Fruit fly (Drosophila melanogaster) whole organism, embryonic: ENCODE data around the gene SppL.

Experiments used
- Atf-2 ChIP-seq: fragments of 200-800 bp; sonication (Bioruptor generic); optimal IDR thresholded peaks from 2 replicates; lab custom pipeline; 2016; ENCODE audit warnings: missing biosample characterization, missing genetic modification characterization
- CG10267 ChIP-seq: fragments of 200-800 bp; sonication (Bioruptor generic); optimal IDR thresholded peaks from 2 replicates; lab custom pipeline; 2018; ENCODE audit warnings: missing biosample characterization, mild to moderate bottlenecking, missing genetic modification characterization, moderate library complexity
- CG10431 ChIP-seq: fragments of 200-800 bp; sonication (Bioruptor generic); optimal IDR thresholded peaks from 3 replicates; lab custom pipeline; 2018; ENCODE audit warnings: missing biosample characterization, mild to moderate bottlenecking, missing genetic modification characterization
- CG12155 ChIP-seq: fragments of 200-800 bp; sonication (Bioruptor generic); optimal IDR thresholded peaks from 3 replicates; lab custom pipeline; 2016; ENCODE audit warnings: missing biosample characterization, missing genetic modification characterization
- CG14860 ChIP-seq: fragments of 200-800 bp; sonication (Bioruptor generic); IDR thresholded peaks from 3 replicates; pipeline ENCODE4 v1.3.6; 2022; ENCODE audit warnings: missing biosample characterization, missing genetic modification characterization; ENCODE audit not compliant: partially characterized antibody
- CG2129 ChIP-seq: fragments of 200-800 bp; sonication (Bioruptor generic); IDR thresholded peaks from 2 replicates; pipeline ENCODE4 v1.3.6; 2022; ENCODE audit warnings: missing biosample characterization, missing genetic modification characterization; ENCODE audit not compliant: partially characterized antibody
- CG2889 ChIP-seq: fragments of 200-800 bp; sonication (Bioruptor generic); IDR thresholded peaks from 3 replicates; pipeline ENCODE4 v1.3.6; 2022; ENCODE audit warnings: missing biosample characterization, missing genetic modification characterization
- CG32532 ChIP-seq: fragments of 200-800 bp; sonication (Bioruptor generic); IDR thresholded peaks from 2 replicates; pipeline ENCODE4 v1.3.6; 2022; ENCODE audit warnings: missing biosample characterization, missing genetic modification characterization
- CG34376 ChIP-seq: fragments of 200-800 bp; sonication (Bioruptor generic); optimal IDR thresholded peaks from 2 replicates; lab custom pipeline; 2018; ENCODE audit warnings: missing biosample characterization, mild to moderate bottlenecking, missing genetic modification characterization
- CG3726 ChIP-seq: fragments of 200-800 bp; sonication (Bioruptor generic); IDR thresholded peaks from 3 replicates; pipeline ENCODE4, ENCODE4 v1.3.6; 2022; ENCODE audit warnings: missing biosample characterization, missing genetic modification characterization
- CG6813 ChIP-seq: fragments of 200-800 bp; sonication (Bioruptor generic); optimal IDR thresholded peaks from 2 replicates; lab custom pipeline; 2017; ENCODE audit warnings: missing biosample characterization, missing genetic modification characterization, mild to moderate bottlenecking, moderate library complexity, missing genetic modification reagents
- CG7928 ChIP-seq: fragments of 200-800 bp; sonication (Bioruptor generic); optimal IDR thresholded peaks from 2 replicates; lab custom pipeline; 2017; ENCODE audit warnings: missing biosample characterization, mild to moderate bottlenecking, missing genetic modification characterization
- CG9437 ChIP-seq: fragments of 200-800 bp; sonication (Bioruptor generic); optimal IDR thresholded peaks from 2 replicates; lab custom pipeline; 2018; ENCODE audit warnings: missing biosample characterization, mild to moderate bottlenecking, missing genetic modification characterization
- CG9797 ChIP-seq: fragments of 200-800 bp; sonication (Bioruptor generic); optimal IDR thresholded peaks from 3 replicates; lab custom pipeline; 2018; ENCODE audit warnings: missing biosample characterization, mild to moderate bottlenecking, missing genetic modification characterization
- CTCF ChIP-seq: fragments of 200-800 bp; sonication (Bioruptor generic); optimal IDR thresholded peaks from 2 replicates; lab custom pipeline; 2017; ENCODE audit warnings: missing biosample characterization, mild to moderate bottlenecking, missing genetic modification characterization, moderate library complexity
- Camta ChIP-seq: fragments of 200-800 bp; sonication (Bioruptor generic); optimal IDR thresholded peaks from 2 replicates; lab custom pipeline; 2016; ENCODE audit warnings: missing biosample characterization, missing genetic modification characterization
- Dll ChIP-seq: fragments of 200-800 bp; sonication (Bioruptor generic); IDR thresholded peaks from 4 replicates; pipeline ENCODE4 v1.3.6; 2022; ENCODE audit warnings: missing biosample characterization, missing genetic modification characterization; ENCODE audit not compliant: partially characterized antibody
- Oli ChIP-seq: fragments of 200-800 bp; sonication (Bioruptor generic); optimal IDR thresholded peaks from 2 replicates; lab custom pipeline; 2018; ENCODE audit warnings: missing biosample characterization, mild to moderate bottlenecking, missing genetic modification characterization, moderate library complexity
- PHDP ChIP-seq: fragments of 200-800 bp; sonication (Bioruptor generic); optimal IDR thresholded peaks from 3 replicates; lab custom pipeline; 2018; ENCODE audit warnings: missing biosample characterization, mild to moderate bottlenecking, missing genetic modification characterization, moderate library complexity
- Trl ChIP-seq, 3 experiments: fragments of >200 bp in 2 of 3; fragments of 200-800 bp in 1 of 3; sonication (Bioruptor generic) in 1 of 3; optimal IDR thresholded peaks; 2 replicates in 1 of 3; 3 replicates in 2 of 3; lab custom pipeline; 2016 to 2017; ENCODE audit warnings: missing biosample characterization in 1 of 3, missing genetic modification characterization in 1 of 3
- Xbp1 ChIP-seq: fragments of 200-800 bp; sonication (Bioruptor generic); optimal IDR thresholded peaks from 3 replicates; lab custom pipeline; 2016; ENCODE audit warnings: missing biosample characterization, mild to moderate bottlenecking, missing genetic modification characterization
- YL-1 ChIP-seq: fragments of 200-800 bp; sonication (Bioruptor generic); optimal IDR thresholded peaks from 3 replicates; lab custom pipeline; 2017; ENCODE audit warnings: missing biosample characterization, mild to moderate bottlenecking, missing genetic modification characterization
- abd-A ChIP-seq: fragments of 200-800 bp; sonication (Bioruptor generic); optimal IDR thresholded peaks from 3 replicates; lab custom pipeline; 2019; ENCODE audit warnings: missing biosample characterization, mild to moderate bottlenecking, missing genetic modification characterization, moderate library complexity
- aop ChIP-seq: fragments of 200-800 bp; sonication (Bioruptor generic); IDR thresholded peaks from 2 replicates; pipeline ENCODE4 v1.3.6; 2022; ENCODE audit warnings: missing biosample characterization, missing genetic modification characterization
- bbx ChIP-seq: fragments of 200-800 bp; sonication (Bioruptor generic); IDR thresholded peaks from 2 replicates; pipeline ENCODE4 v1.3.6; 2022; ENCODE audit warnings: missing biosample characterization, missing genetic modification characterization; ENCODE audit not compliant: partially characterized antibody
- br ChIP-seq: fragments of >200 bp; optimal IDR thresholded peaks from 2 replicates; lab custom pipeline; 2017
- chif ChIP-seq, 2 experiments: fragments of 200-800 bp; sonication (Bioruptor generic); optimal IDR thresholded peaks; 3 replicates each; lab custom pipeline; 2016; ENCODE audit warnings: missing biosample characterization in 2 of 2, missing genetic modification characterization in 2 of 2
- chn ChIP-seq: fragments of 200-800 bp; sonication (Bioruptor generic); optimal IDR thresholded peaks from 2 replicates; lab custom pipeline; 2016; ENCODE audit warnings: missing biosample characterization, missing genetic modification characterization
- croc ChIP-seq: fragments of 200-800 bp; sonication (Bioruptor generic); conservative IDR thresholded peaks from 3 replicates; pipeline ENCODE4 v1.3.6; 2022; ENCODE audit warnings: missing biosample characterization, missing genetic modification characterization
- dm ChIP-seq: fragments of 200-800 bp; sonication (Bioruptor generic); optimal IDR thresholded peaks from 3 replicates; lab custom pipeline; 2016; ENCODE audit warnings: missing biosample characterization, missing genetic modification characterization
- fd96Cb ChIP-seq: fragments of 200-800 bp; sonication (Bioruptor generic); optimal IDR thresholded peaks from 2 replicates; lab custom pipeline; 2018; ENCODE audit warnings: missing biosample characterization, mild to moderate bottlenecking, missing genetic modification characterization, moderate library complexity
- jing ChIP-seq: fragments of 200-800 bp; sonication (Bioruptor generic); optimal IDR thresholded peaks from 2 replicates; lab custom pipeline; 2018; ENCODE audit warnings: missing biosample characterization, mild to moderate bottlenecking, missing genetic modification characterization
- klu ChIP-seq: fragments of 200-800 bp; sonication (Bioruptor generic); IDR thresholded peaks from 2 replicates; pipeline ENCODE4 v1.3.6; 2022; ENCODE audit warnings: missing biosample characterization, missing genetic modification characterization
- lbe ChIP-seq: fragments of 200-800 bp; sonication (Bioruptor generic); optimal IDR thresholded peaks from 2 replicates; lab custom pipeline; 2016; ENCODE audit warnings: missing biosample characterization, mild to moderate bottlenecking, missing genetic modification characterization
- lilli ChIP-seq: fragments of 200-800 bp; sonication (Bioruptor generic); optimal IDR thresholded peaks from 3 replicates; lab custom pipeline; 2016; ENCODE audit warnings: missing biosample characterization, missing genetic modification characterization
- lola ChIP-seq, 3 experiments: fragments of >200 bp in 2 of 3; fragments of 200-800 bp in 1 of 3; sonication (Bioruptor generic) in 1 of 3; optimal IDR thresholded peaks; 2 replicates each; lab custom pipeline; 2017 to 2019; ENCODE audit warnings: missing biosample characterization in 3 of 3, missing genetic modification characterization in 3 of 3, mild to moderate bottlenecking in 1 of 3, moderate library complexity in 1 of 3
- nerfin-2 ChIP-seq: fragments of 200-800 bp; sonication (Bioruptor generic); IDR thresholded peaks from 2 replicates; pipeline ENCODE4 v1.3.6; 2022; ENCODE audit warnings: missing biosample characterization, missing genetic modification characterization; ENCODE audit not compliant: partially characterized antibody
- pfk ChIP-seq: fragments of 200-800 bp; sonication (Bioruptor generic); optimal IDR thresholded peaks from 2 replicates; lab custom pipeline; 2018; ENCODE audit warnings: missing biosample characterization, mild to moderate bottlenecking, missing genetic modification characterization, moderate library complexity
- phol ChIP-seq: fragments of 200-800 bp; sonication (Bioruptor generic); optimal IDR thresholded peaks from 3 replicates; lab custom pipeline; 2018; ENCODE audit warnings: missing biosample characterization, mild to moderate bottlenecking, missing genetic modification characterization, moderate library complexity
- pnt ChIP-seq: fragments of 200-800 bp; sonication (Bioruptor generic); optimal IDR thresholded peaks from 3 replicates; lab custom pipeline; 2016; ENCODE audit warnings: missing biosample characterization, missing genetic modification characterization
- sob ChIP-seq: fragments of 200-800 bp; sonication (Bioruptor generic); IDR thresholded peaks from 2 replicates; pipeline ENCODE4 v1.3.6; 2022; ENCODE audit warnings: missing biosample characterization, missing genetic modification characterization
- tup ChIP-seq: fragments of 200-800 bp; sonication (Bioruptor generic); optimal IDR thresholded peaks from 2 replicates; lab custom pipeline; 2016; ENCODE audit warnings: missing biosample characterization, mild to moderate bottlenecking, missing genetic modification characterization, moderate library complexity
- twi ChIP-seq: fragments of 200-800 bp; optimal IDR thresholded peaks from 2 replicates; lab custom pipeline; 2019; ENCODE audit warnings: missing biosample characterization, mild to moderate bottlenecking, missing genetic modification characterization, moderate library complexity
- wdn ChIP-seq: fragments of 200-800 bp; sonication (Bioruptor generic); IDR thresholded peaks from 2 replicates; pipeline ENCODE4 v1.3.6; 2022; ENCODE audit warnings: missing biosample characterization, missing genetic modification characterization
- zen2 ChIP-seq: fragments of 200-800 bp; sonication (Bioruptor generic); IDR thresholded peaks from 3 replicates; pipeline ENCODE4 v1.3.6; 2022; ENCODE audit warnings: missing biosample characterization, missing genetic modification characterization; ENCODE audit not compliant: partially characterized antibody

Gene SppL

dm6 chr3R:25880971-25881809, 594 bp upstream of the SppL start, which contains the start of gene Tsp96F (continued):
- no peak for TF ChIP-seq CG32532 (GFP tag; lab: Robert Waterston, UW)
- no peak for TF ChIP-seq Trl (optimal IDR thresholded peaks at IDR 0.05; lab: Kevin White, UChicago)
- no peak for TF ChIP-seq Trl (GFP tag; optimal IDR thresholded peaks at IDR 0.05; lab: Kevin White, UChicago)
- no peak for TF ChIP-seq PHDP (tag; lab: Kevin White, UChicago)
- peak; percentile 22 for TF ChIP-seq phol
- TF ChIP-seq Atf-2 (GFP tag; lab: Kevin White, UChicago): no peak
- TF ChIP-seq aop (GFP tag; lab: Robert Waterston, UW): no peak
- no peak for TF ChIP-seq chn (GFP tag; lab: Kevin White, UChicago)
- no peak for TF ChIP-seq zen2 (GFP tag; lab: Robert Waterston, UW)
- no peak for TF ChIP-seq klu (GFP tag; lab: Robert Waterston, UW)
- no peak for TF ChIP-seq Oli (tag; lab: Kevin White, UChicago)
- peak; percentile 10 for TF ChIP-seq pfk (GFP tag; lab: Kevin White, UChicago)
- no peak for TF ChIP-seq br (lab: Kevin White, UChicago)
- TF ChIP-seq CG9437 (GFP tag; lab: Kevin White, UChicago): no peak
- TF ChIP-seq CG7928 (GFP tag; lab: Kevin White, UChicago): no peak
- TF ChIP-seq pnt (GFP tag; lab: Kevin White, UChicago): no peak
- TF ChIP-seq abd-A (tag; lab: Kevin White, UChicago): no peak
- no peak for TF ChIP-seq wdn (GFP tag; lab: Robert Waterston, UW)
- peak; percentile 87 for TF ChIP-seq CG9797 (GFP tag; lab: Kevin White, UChicago)
- TF ChIP-seq Camta (GFP tag; lab: Kevin White, UChicago): no peak
- TF ChIP-seq jing (GFP tag; lab: Kevin White, UChicago): no peak
- TF ChIP-seq Xbp1 (GFP tag; lab: Kevin White, UChicago): no peak
- no peak for TF ChIP-seq nerfin-2 (GFP tag; lab: Robert Waterston, UW)
- TF ChIP-seq CG10267 (tag; lab: Kevin White, UChicago): peak; percentile 32
- peak; percentile 36 for TF ChIP-seq CG34376 (GFP tag; lab: Kevin White, UChicago)
- TF ChIP-seq chif (GFP tag; optimal IDR thresholded peaks at IDR 0.05; lab: Kevin White, UChicago): no peak
- TF ChIP-seq fd96Cb (tag; lab: Kevin White, UChicago): no peak
- TF ChIP-seq CG10431: peak; percentile 24
- no peak for TF ChIP-seq YL-1 (GFP tag; lab: Kevin White, UChicago)
- TF ChIP-seq dm (GFP tag; lab: Kevin White, UChicago): no peak
- no peak for TF ChIP-seq CG6813 (GFP tag; lab: Kevin White, UChicago)
- no peak for TF ChIP-seq sob (GFP tag; lab: Robert Waterston, UW)
- no peak for TF ChIP-seq CG2889 (GFP tag; lab: Robert Waterston, UW)
- TF ChIP-seq bbx (GFP tag; lab: Robert Waterston, UW): peak; percentile 69
- TF ChIP-seq lilli (GFP tag; lab: Kevin White, UChicago): no peak
- peak; percentile 68; the same call in 3 of the 4 replicates for TF ChIP-seq Dll (GFP tag; lab: Robert Waterston, UW)
- peak; percentile 48 for TF ChIP-seq CTCF (GFP tag; lab: Kevin White, UChicago)
- no peak for TF ChIP-seq lola (GFP tag; optimal IDR thresholded peaks at IDR 0.05; lab: Kevin White, UChicago)
- no peak for TF ChIP-seq lbe (GFP tag; lab: Kevin White, UChicago)
- no peak for TF ChIP-seq CG12155 (GFP tag; lab: Kevin White, UChicago)
- no peak for TF ChIP-seq twi (tag; lab: Kevin White, UChicago)
- no peak for TF ChIP-seq croc (GFP tag; lab: Robert Waterston, UW)
- TF ChIP-seq CG3726 (GFP tag; lab: Robert Waterston, UW): no peak
- TF ChIP-seq tup (GFP tag; lab: Kevin White, UChicago): no peak
- TF ChIP-seq CG2129 (GFP tag; lab: Robert Waterston, UW): no peak
- TF ChIP-seq CG14860: no peak
